Fruit fly (Drosophila melanogaster) whole organism: ENCODE measurements around the gene CG32428.

Experiments
- CG8478 ChIP-seq: fragments of >200 bp; optimal IDR thresholded peaks from 2 replicates; lab custom pipeline; 2018; ENCODE audit warnings: inconsistent platforms
- Dll ChIP-seq: fragments of >200 bp; optimal IDR thresholded peaks from 2 replicates; lab custom pipeline; 2017
- EcR ChIP-seq, 2 experiments: fragments of >200 bp; optimal IDR thresholded peaks; 2 replicates each; lab custom pipeline; 2017; ENCODE audit warnings: missing biosample characterization in 2 of 2, missing genetic modification characterization in 2 of 2, missing genetic modification reagents in 2 of 2
- pan ChIP-seq: fragments of >200 bp; optimal IDR thresholded peaks from 2 replicates; lab custom pipeline; 2017
- psq ChIP-seq: fragments of >200 bp; optimal IDR thresholded peaks from 2 replicates; lab custom pipeline; 2017
- usp ChIP-seq: fragments of >200 bp; optimal IDR thresholded peaks from 2 replicates; lab custom pipeline; 2017; ENCODE audit warnings: missing biosample characterization, missing genetic modification characterization, mixed read lengths

The CG32428 gene

DNA sequence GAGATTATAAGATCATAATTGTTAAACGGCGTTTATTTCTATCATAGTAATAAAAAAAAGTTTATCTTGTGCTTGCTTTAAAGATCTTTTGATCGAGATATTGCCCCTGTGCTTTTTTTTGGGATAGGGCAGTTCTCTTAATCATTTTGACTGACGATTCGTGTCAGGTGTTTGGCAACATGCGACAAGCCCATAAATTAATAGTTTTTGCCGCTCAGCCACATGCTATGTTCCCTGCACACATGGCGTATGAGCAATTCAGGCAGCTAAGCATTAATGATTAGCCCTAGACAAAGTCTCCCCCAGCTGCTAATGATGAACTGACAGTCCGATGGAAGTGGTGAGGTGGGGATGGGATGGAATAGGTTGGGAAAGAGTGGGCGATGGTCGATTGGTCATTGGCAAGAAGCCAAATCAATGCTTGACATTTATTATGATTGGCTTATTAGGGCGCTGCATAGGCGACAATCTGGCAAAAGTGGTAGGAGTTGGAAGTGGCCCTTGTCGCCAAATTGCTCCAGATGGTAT is 32.6 kb downstream of the CG32428 start:
- TF ChIP-seq EcR (GFP tag; optimal IDR thresholded peaks at IDR 0.05; lab: Kevin White, UChicago) = no peak

DNA sequence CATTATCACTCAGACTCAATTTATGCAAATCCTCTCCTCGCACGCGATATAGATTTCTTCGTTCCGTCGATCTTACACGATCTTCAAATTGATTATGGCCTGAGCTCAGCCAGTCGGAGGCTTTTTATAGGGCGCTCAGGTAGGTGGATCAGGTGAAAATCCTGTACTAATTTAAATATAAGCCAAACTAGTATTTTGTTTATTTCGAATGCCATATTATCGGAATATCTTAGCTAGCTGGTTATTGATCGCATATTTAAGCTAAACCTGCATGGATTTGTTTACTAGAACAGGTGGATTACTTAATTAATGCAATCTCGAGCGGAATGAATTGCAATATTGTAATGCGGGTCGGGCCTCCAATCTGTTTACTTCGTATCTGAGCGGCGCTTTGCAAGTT is 33.8 kb downstream of the CG32428 start, which contains the start of gene Hpd:
Gene Hpd (minus strand): TSS at position 101 of the 400 bp plus-strand sequence.
- TF ChIP-seq usp (no peak), pan (lab: Kevin White, UChicago) (no peak), EcR (GFP tag; optimal IDR thresholded peaks at IDR 0.05; lab: Kevin White, UChicago) (no peak), psq (lab: Kevin White, UChicago) (no peak), Dll (lab: Kevin White, UChicago) (no peak), CG8478 (lab: Kevin White, UChicago) (no peak)

DNA sequence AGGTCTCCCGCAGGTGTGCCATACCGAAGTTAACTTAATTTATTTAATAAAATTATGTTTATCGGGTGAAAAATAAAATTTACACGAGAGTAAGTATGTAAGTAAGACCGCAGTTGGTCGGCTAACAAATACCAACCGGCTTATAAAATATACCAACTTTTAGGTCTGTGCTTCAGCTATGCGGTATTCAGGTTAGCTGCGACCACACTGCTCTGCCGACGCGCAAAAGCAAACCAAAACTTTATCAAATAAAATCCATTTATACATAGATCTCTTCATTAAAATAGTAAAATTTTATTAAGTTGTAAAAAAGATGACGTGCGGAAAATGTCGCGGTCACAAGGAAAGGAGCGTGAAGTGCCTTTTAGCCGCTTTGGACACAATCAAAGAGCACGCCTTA is 37.5 kb downstream of the CG32428 start, which contains the start of the genes mRpL15 and CtIP:
Gene mRpL15 (minus strand): TSS at position 141 of the 400 bp plus-strand sequence.
Gene CtIP (plus strand): TSS at position 182 of the 400 bp plus-strand sequence.
- TF ChIP-seq Dll (lab: Kevin White, UChicago) (no peak), psq (lab: Kevin White, UChicago) (no peak), EcR (GFP tag; optimal IDR thresholded peaks at IDR 0.05; lab: Kevin White, UChicago) (no peak), CG8478 (lab: Kevin White, UChicago) (no peak), pan (lab: Kevin White, UChicago) (no peak), usp (no peak)

DNA sequence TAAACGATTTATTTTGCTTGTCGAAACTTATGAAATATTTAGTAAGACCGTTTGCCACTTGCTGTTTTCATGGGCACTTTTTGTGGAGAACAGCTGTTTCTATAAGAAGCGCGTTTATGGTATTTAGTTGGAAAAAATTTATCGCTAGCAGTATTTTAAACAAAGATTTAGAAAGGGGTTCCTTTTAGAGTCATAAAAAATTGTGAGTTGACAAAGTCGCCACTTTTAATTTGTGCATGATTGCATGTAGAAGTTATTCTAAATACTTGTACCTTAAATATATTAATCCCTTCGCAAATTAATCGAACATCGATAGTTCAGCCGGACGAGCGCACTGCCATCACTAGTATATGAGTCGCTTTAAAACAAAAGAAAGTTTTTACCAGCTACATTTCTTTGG is 41.2 kb downstream of the CG32428 start, which contains the start of the genes Las and Psn:
Gene Las (minus strand): TSS at position 65 of the 400 bp plus-strand sequence.
Gene Psn (plus strand): TSS at position 172 of the 400 bp plus-strand sequence.
- TF ChIP-seq CG8478 (lab: Kevin White, UChicago) (no peak), Dll (lab: Kevin White, UChicago) (no peak), psq (lab: Kevin White, UChicago) (no peak), usp (no peak), EcR (GFP tag; optimal IDR thresholded peaks at IDR 0.05; lab: Kevin White, UChicago) (no peak), pan (lab: Kevin White, UChicago) (no peak)

DNA sequence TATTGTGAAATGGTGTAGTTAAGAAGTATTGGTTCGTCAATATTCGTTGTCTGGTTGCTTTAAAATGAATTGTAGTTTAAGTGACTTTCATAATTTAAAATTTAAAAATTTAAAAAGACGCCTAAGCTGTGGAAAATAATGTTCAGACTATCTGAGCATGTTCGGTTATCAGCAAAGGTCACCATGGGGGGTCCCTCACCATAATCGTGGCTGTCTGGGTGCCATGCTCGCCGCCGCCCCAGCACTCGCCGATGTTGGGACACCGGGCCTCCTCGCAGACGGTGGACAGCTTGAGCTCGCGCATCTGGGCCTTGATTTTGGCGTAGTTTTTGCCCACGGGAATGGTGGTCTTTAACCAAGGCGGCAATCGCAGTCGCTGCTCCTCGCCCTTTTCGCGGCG is 41.9 kb downstream of the CG32428 start:
- TF ChIP-seq EcR (GFP tag; optimal IDR thresholded peaks at IDR 0.05; lab: Kevin White, UChicago) (no peak), Dll (lab: Kevin White, UChicago) (no peak), psq (lab: Kevin White, UChicago) (no peak), CG8478 (lab: Kevin White, UChicago) (no peak), usp (no peak), pan (lab: Kevin White, UChicago) (no peak)

DNA sequence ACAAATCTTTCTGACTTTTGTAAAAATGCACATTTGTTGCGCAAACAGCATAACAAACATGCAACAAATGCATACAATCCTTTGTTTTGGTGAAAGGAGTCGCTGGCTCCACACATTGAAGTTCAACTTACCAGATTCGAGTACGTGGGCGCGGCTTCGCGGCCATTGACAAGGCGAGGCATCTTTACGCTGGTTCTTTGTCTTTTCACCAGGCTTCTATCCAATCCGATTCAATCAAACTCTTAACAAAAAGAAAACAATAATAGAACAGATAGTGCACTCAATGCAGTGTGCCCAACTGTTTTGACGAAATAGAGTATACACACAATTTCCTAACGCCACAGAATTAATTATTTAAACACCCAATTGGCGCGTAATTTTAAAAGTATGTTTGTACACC is 43.3 kb downstream of the CG32428 start, which contains the start of gene CG5262:
Gene CG5262 (minus strand): TSS at position 294 of the 400 bp plus-strand sequence.
- TF ChIP-seq Dll (lab: Kevin White, UChicago) = no peak

DNA sequence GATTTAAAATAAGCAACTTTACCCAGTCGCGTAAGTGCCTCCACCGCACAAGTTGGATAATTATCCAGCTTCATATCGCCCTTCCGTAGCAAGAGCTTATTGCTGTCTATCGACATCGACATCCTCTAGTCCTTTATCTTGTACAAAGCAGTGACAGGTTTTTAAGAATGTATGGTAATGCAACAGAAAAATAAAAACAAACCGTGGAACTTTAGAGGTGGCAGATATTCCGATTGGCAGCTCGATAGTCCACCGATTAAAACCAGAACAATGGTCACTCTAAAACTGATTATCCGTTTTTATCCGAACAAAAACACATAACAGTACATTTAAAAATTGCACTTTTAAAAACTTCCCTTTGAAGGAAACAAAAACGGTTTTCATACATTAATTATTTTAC is 46.1 kb downstream of the CG32428 start, which contains the start of gene CG5274:
Gene CG5274 (minus strand): TSS at position 218 of the 400 bp plus-strand sequence.
- TF ChIP-seq Dll (lab: Kevin White, UChicago) (no peak), EcR (GFP tag; optimal IDR thresholded peaks at IDR 0.05; lab: Kevin White, UChicago) (no peak), psq (lab: Kevin White, UChicago) (no peak), CG8478 (lab: Kevin White, UChicago) (no peak), usp (no peak), pan (lab: Kevin White, UChicago) (no peak)

DNA sequence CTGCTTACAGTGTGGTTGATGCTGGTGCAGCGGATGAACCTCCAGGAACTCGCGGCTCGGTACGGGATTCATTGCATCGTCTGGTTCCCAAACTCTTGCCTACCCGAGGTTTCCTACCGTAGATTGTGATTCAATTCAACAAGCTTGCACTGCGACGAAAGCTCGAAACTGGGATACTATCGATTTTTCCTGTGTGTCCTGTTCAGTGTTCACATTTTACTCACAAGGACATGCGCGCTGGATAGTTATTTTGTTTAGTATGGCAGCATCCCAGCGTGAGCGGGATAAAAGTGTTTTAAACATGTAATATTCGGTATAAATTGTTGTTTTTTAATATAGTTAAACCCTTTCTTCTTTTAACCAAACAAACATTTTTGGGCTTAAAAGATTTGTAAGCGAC is 47.6 kb downstream of the CG32428 start, which contains the start of gene CG5282:
Gene CG5282 (minus strand): TSS at position 184 of the 400 bp plus-strand sequence.
- TF ChIP-seq psq (lab: Kevin White, UChicago) = no peak
- no peak for TF ChIP-seq Dll (lab: Kevin White, UChicago)
- no peak for TF ChIP-seq EcR (GFP tag; optimal IDR thresholded peaks at IDR 0.05; lab: Kevin White, UChicago)
- no peak for TF ChIP-seq CG8478 (lab: Kevin White, UChicago)
- no peak for TF ChIP-seq pan (lab: Kevin White, UChicago)
- TF ChIP-seq usp = no peak
